Worm (Caenorhabditis elegans): ENCODE results near the gene erd-2.1.

DNA sequence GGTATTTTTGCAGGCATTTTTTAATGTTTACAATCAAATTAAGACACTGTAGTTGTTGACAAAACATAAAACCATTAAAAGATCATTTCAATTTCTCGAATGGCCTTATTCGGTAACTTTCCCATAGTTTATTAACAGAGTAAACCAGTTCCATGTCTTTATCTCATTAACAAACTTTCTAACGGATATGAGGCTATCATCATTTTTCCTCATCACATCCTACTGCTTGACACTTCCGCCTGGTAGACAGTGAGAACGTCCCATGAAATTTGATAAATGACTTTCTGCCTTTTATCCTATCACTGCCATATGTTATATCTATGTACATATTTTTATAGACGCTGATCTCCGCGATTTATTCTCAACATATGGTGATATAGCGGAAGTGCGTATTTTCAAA lies 12.0 kb upstream of the erd-2.1 start:
- TF ChIP-seq mab-5 (tag; optimal IDR thresholded peaks at IDR 0.05) (no peak), ces-1 (GFP tag; optimal IDR thresholded peaks at IDR 0.05) (no peak), sem-2 (GFP tag; optimal IDR thresholded peaks at IDR 0.05) (no peak), snpc-4 (tag; optimal IDR thresholded peaks at IDR 0.05) (no peak), nhr-237 (tag; optimal IDR thresholded peaks at IDR 0.05) (no peak), bed-3 (GFP tag; optimal IDR thresholded peaks at IDR 0.05) (no peak), unc-62 (GFP tag; optimal IDR thresholded peaks at IDR 0.05) (no peak), elt-3 (tag; optimal IDR thresholded peaks at IDR 0.05) (no peak), nhr-12 (tag; optimal IDR thresholded peaks at IDR 0.05) (no peak), unc-39 (tag; optimal IDR thresholded peaks at IDR 0.05) (no peak)

Measured in whole organism, mixed stage, embryonic.